Worm (Caenorhabditis elegans): ENCODE data around the gene H20J04.4.

DNA sequence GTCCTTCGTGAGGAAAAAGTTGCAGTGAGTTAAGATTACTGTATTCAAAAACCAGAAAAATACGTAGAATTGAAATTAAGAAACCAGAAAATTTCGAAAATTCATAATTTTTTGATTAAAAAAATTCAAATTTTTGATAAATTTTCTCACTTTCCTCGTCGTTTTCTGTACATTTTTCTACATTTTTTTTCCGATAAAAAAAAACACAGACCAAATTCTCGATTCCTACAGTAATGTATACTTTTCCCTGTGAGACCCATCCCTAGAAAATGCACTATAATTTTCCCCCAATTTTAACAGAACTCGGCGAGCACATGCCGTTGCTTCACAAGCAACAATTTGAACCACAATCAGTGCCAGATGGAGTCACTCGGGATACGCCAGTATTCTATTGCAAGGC is 11.1 kb downstream of the H20J04.4 start, which contains the start of gene athp-2:
- no peak for TF ChIP-seq eyg-1 (tag; optimal IDR thresholded peaks at IDR 0.05)
- TF ChIP-seq ama-1 (optimal IDR thresholded peaks at IDR 0.05), result no peak
- TF ChIP-seq pha-4 (tag; optimal IDR thresholded peaks at IDR 0.05), result no peak
- no peak for TF ChIP-seq rnt-1 (tag; optimal IDR thresholded peaks at IDR 0.05)
- TF ChIP-seq tbx-2 (tag; optimal IDR thresholded peaks at IDR 0.05), result no peak
- no peak for TF ChIP-seq C38D4.7 (GFP tag; optimal IDR thresholded peaks at IDR 0.05)
- no peak for TF ChIP-seq unc-42 (tag; optimal IDR thresholded peaks at IDR 0.05)
- no peak for TF ChIP-seq Y22D7AL.16 (tag; optimal IDR thresholded peaks at IDR 0.05)
- TF ChIP-seq hlh-8 (tag; optimal IDR thresholded peaks at IDR 0.05), result no peak
- no peak for TF ChIP-seq ceh-6 (GFP tag; optimal IDR thresholded peaks at IDR 0.05)

All from whole organism, late embryonic.